Worm (Caenorhabditis elegans) whole organism, late embryonic: ENCODE data around the gene R13H7.2.

Experiments
- ama-1 ChIP-seq: fragments of 150-350 bp; optimal IDR thresholded peaks from 2 replicates; lab custom pipeline; 2014
- elt-2 ChIP-seq: sonication (generic microtip); optimal IDR thresholded peaks from 2 replicates; lab custom pipeline; 2016; ENCODE audit warnings: missing genetic modification reagents, missing genetic modification characterization, missing compliant biosample characterization
- lin-11 ChIP-seq: fragments of 200-800 bp; sonication (Bioruptor generic); optimal IDR thresholded peaks from 2 replicates; lab custom pipeline; 2018; ENCODE audit warnings: mild to moderate bottlenecking, missing genetic modification characterization, missing compliant biosample characterization
- madf-2 ChIP-seq: sonication (generic microtip); optimal IDR thresholded peaks from 2 replicates; lab custom pipeline; 2017; ENCODE audit warnings: missing genetic modification characterization, missing compliant biosample characterization
- nhr-11 ChIP-seq: fragments of 150-350 bp; optimal IDR thresholded peaks from 2 replicates; lab custom pipeline; 2014; ENCODE audit warnings: missing biosample characterization, missing genetic modification characterization
- odd-2 ChIP-seq: sonication (generic microtip); optimal IDR thresholded peaks from 2 replicates; lab custom pipeline; 2017; ENCODE audit warnings: antibody characterized with exemption, mild to moderate bottlenecking, missing genetic modification characterization, missing compliant biosample characterization
- pha-4 ChIP-seq: fragments of 150-350 bp; optimal IDR thresholded peaks from 2 replicates; lab custom pipeline; 2018; ENCODE audit warnings: missing biosample characterization, missing genetic modification reagents, missing genetic modification characterization
- rnt-1 ChIP-seq: sonication (generic microtip); optimal IDR thresholded peaks from 2 replicates; lab custom pipeline; 2016; ENCODE audit warnings: missing genetic modification characterization, missing compliant biosample characterization
- tbx-7 ChIP-seq: sonication (generic microtip); optimal IDR thresholded peaks from 2 replicates; lab custom pipeline; 2016; ENCODE audit warnings: missing genotype, missing genetic modification characterization, missing compliant biosample characterization
- unc-42 ChIP-seq: sonication (generic microtip); optimal IDR thresholded peaks from 2 replicates; lab custom pipeline; 2016; ENCODE audit warnings: missing genotype, missing genetic modification characterization, missing compliant biosample characterization

- no peak for TF ChIP-seq unc-42 (tag; lab: Kevin White, UChicago)
- TF ChIP-seq ama-1 (lab: Kevin White, UChicago) = no peak
- TF ChIP-seq lin-11 (tag; lab: Kevin White, UChicago) = no peak
- TF ChIP-seq rnt-1 = no peak
- no peak for TF ChIP-seq madf-2 (tag; lab: Kevin White, UChicago)
- TF ChIP-seq pha-4 = no peak
- no peak for TF ChIP-seq tbx-7 (tag; lab: Kevin White, UChicago)
- no peak for TF ChIP-seq odd-2
- no peak for TF ChIP-seq nhr-11
- no peak for TF ChIP-seq elt-2 (tag; lab: Kevin White, UChicago)
These were observed 54.4 kb downstream of the R13H7.2 start, which contains the start of gene C17H12.37 for ce11 chrIV:6804815-6805214.
